Fruit fly (Drosophila melanogaster) whole organism, embryonic: ENCODE measurements around the gene Tet.

Experiments used
- ATbp ChIP-seq: fragments of 200-800 bp; sonication (Bioruptor generic); optimal IDR thresholded peaks from 2 replicates; lab custom pipeline; 2017; ENCODE audit warnings: missing biosample characterization, mild to moderate bottlenecking, missing genetic modification characterization, missing genetic modification reagents
- Awh ChIP-seq: fragments of 200-800 bp; sonication (Bioruptor generic); IDR thresholded peaks from 2 replicates; pipeline ENCODE4, ENCODE4 v1.3.6; 2022; ENCODE audit warnings: missing biosample characterization, missing genetic modification characterization
- BtbVII ChIP-seq: fragments of 200-800 bp; sonication (Bioruptor generic); optimal IDR thresholded peaks from 3 replicates; lab custom pipeline; 2017; ENCODE audit warnings: missing biosample characterization, mild to moderate bottlenecking, missing genetic modification characterization
- CG10431 ChIP-seq: fragments of 200-800 bp; sonication (Bioruptor generic); optimal IDR thresholded peaks from 3 replicates; lab custom pipeline; 2018; ENCODE audit warnings: missing biosample characterization, mild to moderate bottlenecking, missing genetic modification characterization
- CG1233 ChIP-seq: fragments of 200-800 bp; sonication (Bioruptor generic); optimal IDR thresholded peaks from 4 replicates; lab custom pipeline; 2018; ENCODE audit warnings: missing biosample characterization, mild to moderate bottlenecking, missing genetic modification characterization
- CG15514 ChIP-seq: fragments of 200-800 bp; sonication (Bioruptor generic); optimal IDR thresholded peaks from 3 replicates; lab custom pipeline; 2017; ENCODE audit warnings: missing biosample characterization, missing genetic modification characterization, mild to moderate bottlenecking, moderate library complexity, missing genetic modification reagents
- CG17359 ChIP-seq: fragments of 200-800 bp; sonication (Bioruptor generic); optimal IDR thresholded peaks from 3 replicates; lab custom pipeline; 2018; ENCODE audit warnings: missing biosample characterization, mild to moderate bottlenecking, missing genetic modification characterization, moderate library complexity
- CG18599 ChIP-seq: fragments of 200-800 bp; sonication (Bioruptor generic); optimal IDR thresholded peaks from 3 replicates; lab custom pipeline; 2017; ENCODE audit warnings: missing biosample characterization, missing genetic modification characterization, mild to moderate bottlenecking, moderate library complexity, missing genetic modification reagents
- CG2116 ChIP-seq: fragments of 200-800 bp; sonication (Bioruptor generic); optimal IDR thresholded peaks from 3 replicates; lab custom pipeline; 2018; ENCODE audit warnings: missing biosample characterization, mild to moderate bottlenecking, missing genetic modification characterization
- CG31441 ChIP-seq: fragments of 200-800 bp; sonication (Bioruptor generic); IDR thresholded peaks from 2 replicates; pipeline ENCODE4 v1.3.6; 2022; ENCODE audit warnings: missing biosample characterization, missing genetic modification characterization
- CG32532 ChIP-seq: fragments of 200-800 bp; sonication (Bioruptor generic); IDR thresholded peaks from 2 replicates; pipeline ENCODE4 v1.3.6; 2022; ENCODE audit warnings: missing biosample characterization, missing genetic modification characterization
- CG4424 ChIP-seq: fragments of 200-800 bp; sonication (Bioruptor generic); optimal IDR thresholded peaks from 3 replicates; lab custom pipeline; 2016; ENCODE audit warnings: missing biosample characterization, missing genetic modification characterization
- CG6654 ChIP-seq: fragments of 200-800 bp; sonication (Bioruptor generic); optimal IDR thresholded peaks from 2 replicates; lab custom pipeline; 2017; ENCODE audit warnings: missing biosample characterization, mild to moderate bottlenecking, missing genetic modification characterization
- CG6813 ChIP-seq: fragments of 200-800 bp; sonication (Bioruptor generic); optimal IDR thresholded peaks from 2 replicates; lab custom pipeline; 2017; ENCODE audit warnings: missing biosample characterization, missing genetic modification characterization, mild to moderate bottlenecking, moderate library complexity, missing genetic modification reagents
- CG8281 ChIP-seq: fragments of 200-800 bp; sonication (Bioruptor generic); optimal IDR thresholded peaks from 2 replicates; lab custom pipeline; 2018; ENCODE audit warnings: missing biosample characterization, mild to moderate bottlenecking, missing genetic modification characterization, moderate library complexity
- CG8478 ChIP-seq: fragments of >200 bp; optimal IDR thresholded peaks from 2 replicates; lab custom pipeline; 2018
- CG8765 ChIP-seq: fragments of 200-800 bp; sonication (Bioruptor generic); IDR thresholded peaks from 2 replicates; pipeline ENCODE4 v1.3.6; 2022; ENCODE audit warnings: missing biosample characterization, missing genetic modification characterization
- CG8924 ChIP-seq: fragments of 200-800 bp; optimal IDR thresholded peaks from 3 replicates; lab custom pipeline; 2019; ENCODE audit warnings: missing biosample characterization, mild to moderate bottlenecking, missing genetic modification characterization, moderate library complexity
- D ChIP-seq, 2 experiments: fragments of 200-800 bp in 1 of 2; fragments of >200 bp in 1 of 2; sonication (Bioruptor generic) in 1 of 2; optimal IDR thresholded peaks; 2 replicates in 1 of 2; 3 replicates in 1 of 2; lab custom pipeline; 2017; ENCODE audit warnings: mild to moderate bottlenecking in 1 of 2, missing biosample characterization in 1 of 2, missing genetic modification characterization in 1 of 2, missing genetic modification reagents in 1 of 2
- Fer1 ChIP-seq: fragments of 200-800 bp; sonication (Bioruptor generic); optimal IDR thresholded peaks from 2 replicates; lab custom pipeline; 2017; ENCODE audit warnings: missing biosample characterization, mild to moderate bottlenecking, missing genetic modification characterization
- Fer3 ChIP-seq: fragments of 200-800 bp; sonication (Bioruptor generic); optimal IDR thresholded peaks from 2 replicates; lab custom pipeline; 2018; ENCODE audit warnings: missing biosample characterization, mild to moderate bottlenecking, missing genetic modification characterization, moderate library complexity
- Gsc ChIP-seq: fragments of 200-800 bp; sonication (Bioruptor generic); IDR thresholded peaks from 2 replicates; pipeline ENCODE4 v1.3.6; 2022; ENCODE audit warnings: missing biosample characterization, missing genetic modification characterization
- HHEX ChIP-seq: fragments of 200-800 bp; sonication (Bioruptor generic); optimal IDR thresholded peaks from 3 replicates; lab custom pipeline; 2017; ENCODE audit warnings: missing biosample characterization, mild to moderate bottlenecking, missing genetic modification characterization, missing genetic modification reagents
- Hmr ChIP-seq: fragments of 200-800 bp; sonication (Bioruptor generic); optimal IDR thresholded peaks from 3 replicates; lab custom pipeline; 2017; ENCODE audit warnings: mild to moderate bottlenecking, missing biosample characterization, missing genetic modification reagents, missing genetic modification characterization
- Hr51 ChIP-seq, 2 experiments: fragments of 200-800 bp; sonication (Bioruptor generic); optimal IDR thresholded peaks; 2 replicates in 1 of 2; 3 replicates in 1 of 2; lab custom pipeline; 2016 to 2018; ENCODE audit warnings: missing biosample characterization in 2 of 2, missing genetic modification characterization in 2 of 2, mild to moderate bottlenecking in 1 of 2, moderate library complexity in 1 of 2
- Med ChIP-seq: fragments of 200-800 bp; sonication (Bioruptor generic); peaks from one replicate; lab custom pipeline; 2016; ENCODE audit warnings: missing biosample characterization, missing genetic modification characterization, mild to moderate bottlenecking, inconsistent platforms, moderate library complexity
- NC2β ChIP-seq: fragments of 200-800 bp; sonication (Bioruptor generic); optimal IDR thresholded peaks from 2 replicates; lab custom pipeline; 2016; ENCODE audit warnings: missing biosample characterization, missing genetic modification characterization
- Rfx ChIP-seq: fragments of 200-800 bp; sonication (Bioruptor generic); IDR thresholded peaks from 2 replicates; pipeline ENCODE4 v1.3.6; 2022; ENCODE audit warnings: missing biosample characterization, missing genetic modification characterization
- Six4 ChIP-seq: fragments of 200-800 bp; sonication (Bioruptor generic); optimal IDR thresholded peaks from 2 replicates; lab custom pipeline; 2016; ENCODE audit warnings: missing biosample characterization, missing genetic modification characterization
- Usf ChIP-seq: fragments of 200-800 bp; sonication (Bioruptor generic); optimal IDR thresholded peaks from 2 replicates; lab custom pipeline; 2017; ENCODE audit warnings: missing genotype, missing biosample characterization, missing genetic modification characterization
- al ChIP-seq: fragments of 200-800 bp; sonication (Bioruptor generic); IDR thresholded peaks from 2 replicates; pipeline ENCODE4 v1.3.6; 2022; ENCODE audit warnings: missing biosample characterization, missing genetic modification characterization
- ase ChIP-seq: fragments of 200-800 bp; sonication (Bioruptor generic); IDR thresholded peaks from 3 replicates; pipeline ENCODE4 v1.3.6; 2022; ENCODE audit warnings: missing biosample characterization, missing genetic modification characterization
- bcd ChIP-seq: fragments of 200-800 bp; sonication (Bioruptor generic); optimal IDR thresholded peaks from 2 replicates; lab custom pipeline; 2017; ENCODE audit warnings: missing biosample characterization, mild to moderate bottlenecking, missing genetic modification characterization
- corto ChIP-seq: fragments of 200-800 bp; sonication (Bioruptor generic); optimal IDR thresholded peaks from 2 replicates; lab custom pipeline; 2016; ENCODE audit warnings: missing biosample characterization, mild to moderate bottlenecking, missing genetic modification characterization, moderate library complexity
- grau ChIP-seq: fragments of 200-800 bp; optimal IDR thresholded peaks from 3 replicates; lab custom pipeline; 2019; ENCODE audit warnings: missing biosample characterization, mild to moderate bottlenecking, missing genetic modification characterization, moderate library complexity
- gro ChIP-seq: fragments of 200-800 bp; sonication (Bioruptor generic); optimal IDR thresholded peaks from 2 replicates; lab custom pipeline; 2016; ENCODE audit warnings: missing biosample characterization, missing genetic modification characterization
- hkb ChIP-seq, 2 experiments: fragments of 200-800 bp in 1 of 2; fragments of >200 bp in 1 of 2; sonication (Bioruptor generic) in 1 of 2; IDR thresholded peaks in 1 of 2; optimal IDR thresholded peaks in 1 of 2; 2 replicates each; pipeline versions ENCODE4 v1.3.6 to Lab custom; 2017 to 2022; ENCODE audit warnings: missing biosample characterization in 1 of 2, missing genetic modification characterization in 1 of 2
- jumu ChIP-seq: fragments of 200-800 bp; sonication (Bioruptor generic); optimal IDR thresholded peaks from 3 replicates; lab custom pipeline; 2016; ENCODE audit warnings: missing biosample characterization, missing genetic modification characterization
- lab ChIP-seq: fragments of 200-800 bp; sonication (Bioruptor generic); optimal IDR thresholded peaks from 3 replicates; lab custom pipeline; 2017; ENCODE audit warnings: missing biosample characterization, missing genetic modification characterization, mild to moderate bottlenecking, moderate library complexity, missing genetic modification reagents
- lilli ChIP-seq: fragments of 200-800 bp; sonication (Bioruptor generic); optimal IDR thresholded peaks from 3 replicates; lab custom pipeline; 2016; ENCODE audit warnings: missing biosample characterization, missing genetic modification characterization
- maf-S ChIP-seq: fragments of 200-800 bp; sonication (Bioruptor generic); optimal IDR thresholded peaks from 2 replicates; lab custom pipeline; 2016; ENCODE audit warnings: missing biosample characterization, missing genetic modification characterization
- mam ChIP-seq: fragments of 200-800 bp; sonication (Bioruptor generic); optimal IDR thresholded peaks from 3 replicates; lab custom pipeline; 2016; ENCODE audit warnings: missing biosample characterization, missing genetic modification characterization
- nerfin-2 ChIP-seq: fragments of 200-800 bp; sonication (Bioruptor generic); IDR thresholded peaks from 2 replicates; pipeline ENCODE4 v1.3.6; 2022; ENCODE audit warnings: missing biosample characterization, missing genetic modification characterization; ENCODE audit not compliant: partially characterized antibody
- nmo ChIP-seq: fragments of 200-800 bp; sonication (Bioruptor generic); optimal IDR thresholded peaks from 2 replicates; lab custom pipeline; 2018; ENCODE audit warnings: missing biosample characterization, mild to moderate bottlenecking, missing genetic modification characterization, moderate library complexity
- run ChIP-seq: fragments of 200-800 bp; sonication (Bioruptor generic); optimal IDR thresholded peaks from 3 replicates; lab custom pipeline; 2018; ENCODE audit warnings: missing biosample characterization, mild to moderate bottlenecking, missing genetic modification characterization
- scrt ChIP-seq: fragments of 200-800 bp; sonication (Bioruptor generic); optimal IDR thresholded peaks from 2 replicates; lab custom pipeline; 2018; ENCODE audit warnings: missing biosample characterization, mild to moderate bottlenecking, missing genetic modification characterization, moderate library complexity
- sqz ChIP-seq: fragments of 200-800 bp; sonication (Bioruptor generic); optimal IDR thresholded peaks from 3 replicates; lab custom pipeline; 2018; ENCODE audit warnings: missing biosample characterization, mild to moderate bottlenecking, missing genetic modification characterization
- usp ChIP-seq: fragments of >200 bp; optimal IDR thresholded peaks from 2 replicates; lab custom pipeline; 2017; ENCODE audit warnings: missing biosample characterization, missing genetic modification characterization
- wek ChIP-seq: fragments of 200-800 bp; sonication (Bioruptor generic); optimal IDR thresholded peaks from 3 replicates; lab custom pipeline; 2018; ENCODE audit warnings: missing biosample characterization, mild to moderate bottlenecking, missing genetic modification characterization, moderate library complexity

The Tet gene

dm6 chr3L:2822955-2823354 is 56.0 kb downstream of the Tet start (continued):
- TF ChIP-seq ase (GFP tag; lab: Robert Waterston, UW) = peak; percentile 41; the same call in 1 of the 3 replicates
- TF ChIP-seq Hr51 (GFP tag; optimal IDR thresholded peaks at IDR 0.05; lab: Kevin White, UChicago) = peak in 1 of 2 experiments; percentile 50
- TF ChIP-seq mam (GFP tag; lab: Kevin White, UChicago) = peak; percentile 25
- no peak for TF ChIP-seq NC2β (GFP tag; lab: Kevin White, UChicago)
- peak; percentile 26 for TF ChIP-seq HHEX (GFP tag; lab: Kevin White, UChicago)
- no peak for TF ChIP-seq run
- TF ChIP-seq CG8924 = peak; percentile 17
- peak; percentile 69 for TF ChIP-seq Fer1 (GFP tag; lab: Kevin White, UChicago)
- peak; percentile 42; the same call in 1 of the 2 replicates for TF ChIP-seq al (GFP tag; lab: Robert Waterston, UW)
- no peak for TF ChIP-seq CG6813 (GFP tag; lab: Kevin White, UChicago)
- TF ChIP-seq D (optimal IDR thresholded peaks at IDR 0.05; lab: Kevin White, UChicago) = no peak
- peak; percentile 16 for TF ChIP-seq D (GFP tag; optimal IDR thresholded peaks at IDR 0.05; lab: Kevin White, UChicago)
- no peak for TF ChIP-seq usp (GFP tag; lab: Kevin White, UChicago)
- TF ChIP-seq CG10431 (GFP tag; lab: Kevin White, UChicago) = no peak
- TF ChIP-seq grau (tag; lab: Kevin White, UChicago) = peak; percentile 34
- TF ChIP-seq Rfx (GFP tag; lab: Robert Waterston, UW) = peak; percentile 55; the same call in 1 of the 2 replicates
- no peak for TF ChIP-seq CG2116 (GFP tag; lab: Kevin White, UChicago)
- TF ChIP-seq Med (GFP tag; lab: Kevin White, UChicago) = peak; percentile 83
- no peak for TF ChIP-seq sqz (GFP tag; lab: Kevin White, UChicago)
- TF ChIP-seq CG8281 (tag; lab: Kevin White, UChicago) = no peak
- peak; percentile 34 for TF ChIP-seq gro
- no peak for TF ChIP-seq CG8478 (lab: Kevin White, UChicago)
- TF ChIP-seq CG18599 (GFP tag; lab: Kevin White, UChicago) = peak; percentile 83
- TF ChIP-seq CG17359 = peak; percentile 59
- TF ChIP-seq hkb (optimal IDR thresholded peaks at IDR 0.05; lab: Kevin White, UChicago) = no peak
- peak; percentile 43; the same call in 1 of the 2 replicates for TF ChIP-seq hkb (GFP tag; IDR thresholded peaks at IDR 0.05; lab: Robert Waterston, UW)
- TF ChIP-seq CG6654 (GFP tag; lab: Kevin White, UChicago) = no peak
- peak; percentile 31 for TF ChIP-seq lilli (GFP tag; lab: Kevin White, UChicago)
- TF ChIP-seq BtbVII (GFP tag; lab: Kevin White, UChicago) = peak; percentile 42
- no peak for TF ChIP-seq maf-S (GFP tag; lab: Kevin White, UChicago)
- TF ChIP-seq CG32532 (GFP tag; lab: Robert Waterston, UW) = peak; percentile 43; the same call in 1 of the 2 replicates
- peak; percentile 55 for TF ChIP-seq corto (GFP tag; lab: Kevin White, UChicago)
- peak; percentile 3 for TF ChIP-seq nmo (GFP tag; lab: Kevin White, UChicago)
- peak; percentile 31 for TF ChIP-seq CG15514 (GFP tag; lab: Kevin White, UChicago)
- TF ChIP-seq CG8765 (GFP tag; lab: Robert Waterston, UW) = no peak
- peak; percentile 57 for TF ChIP-seq bcd (GFP tag; lab: Kevin White, UChicago)
- no peak for TF ChIP-seq Usf (GFP tag; lab: Kevin White, UChicago)
- TF ChIP-seq Awh = peak; percentile 68; the same call in 1 of the 2 replicates
- TF ChIP-seq CG1233 = no peak
- peak; percentile 20 for TF ChIP-seq Six4 (GFP tag; lab: Kevin White, UChicago)
- TF ChIP-seq ATbp (GFP tag; lab: Kevin White, UChicago) = peak; percentile 31
- peak; percentile 50 for TF ChIP-seq Hmr
- TF ChIP-seq jumu = peak; percentile 17
- no peak for TF ChIP-seq nerfin-2 (GFP tag; lab: Robert Waterston, UW)
- peak; percentile 55 for TF ChIP-seq scrt (GFP tag; lab: Kevin White, UChicago)
- TF ChIP-seq lab = peak; percentile 84
- peak; percentile 30 for TF ChIP-seq Fer3 (tag; lab: Kevin White, UChicago)
- no peak for TF ChIP-seq Gsc (GFP tag; lab: Robert Waterston, UW)
- TF ChIP-seq wek (GFP tag; lab: Kevin White, UChicago) = no peak
- peak; percentile 54; the same call in 1 of the 2 replicates for TF ChIP-seq CG31441 (GFP tag; lab: Robert Waterston, UW)
- TF ChIP-seq CG4424 (GFP tag; lab: Kevin White, UChicago) = no peak
